Worm (Caenorhabditis elegans) whole organism, L3 larva: Measurements from ENCODE around the gene natb-1.

Experiments used
- R02D3.7 ChIP-seq: fragments of 150-350 bp; optimal IDR thresholded peaks from 2 replicates; lab custom pipeline; 2014; ENCODE audit warnings: missing biosample characterization, missing genetic modification characterization
- ZK546.5 ChIP-seq: sonication (generic microtip); optimal IDR thresholded peaks from 2 replicates; lab custom pipeline; 2017; ENCODE audit warnings: missing biosample characterization, missing genetic modification characterization
- aly-2 ChIP-seq: fragments of 150-350 bp; optimal IDR thresholded peaks from 2 replicates; lab custom pipeline; 2014; ENCODE audit warnings: missing biosample characterization, missing genetic modification characterization
- ama-1 ChIP-seq: fragments of 150-350 bp; optimal IDR thresholded peaks from 2 replicates; lab custom pipeline; 2018
- ceh-16 ChIP-seq: sonication (generic microtip); optimal IDR thresholded peaks from 2 replicates; lab custom pipeline; 2017; ENCODE audit warnings: missing biosample characterization, missing genetic modification characterization
- ceh-28 ChIP-seq: fragments of 150-350 bp; optimal IDR thresholded peaks from 2 replicates; lab custom pipeline; 2014; ENCODE audit warnings: missing biosample characterization, missing genetic modification reagents, missing genetic modification characterization
- ceh-82 ChIP-seq: fragments of 150-350 bp; optimal IDR thresholded peaks from 2 replicates; lab custom pipeline; 2014; ENCODE audit warnings: missing biosample characterization, missing genetic modification characterization
- ceh-9 ChIP-seq: sonication (generic microtip); optimal IDR thresholded peaks from 2 replicates; lab custom pipeline; 2018; ENCODE audit warnings: missing biosample characterization, missing genetic modification characterization
- daf-12 ChIP-seq: fragments of 150-350 bp; optimal IDR thresholded peaks from 2 replicates; lab custom pipeline; 2014; ENCODE audit warnings: missing biosample characterization, missing genetic modification reagents, missing genetic modification characterization
- egl-27 ChIP-seq: sonication (generic microtip); optimal IDR thresholded peaks from 4 replicates; lab custom pipeline; 2017; ENCODE audit warnings: missing biosample characterization, missing genetic modification reagents, missing genetic modification characterization
- egl-5 ChIP-seq: fragments of 150-350 bp; optimal IDR thresholded peaks from 2 replicates; lab custom pipeline; 2017; ENCODE audit warnings: missing biosample characterization, missing genetic modification reagents, missing genetic modification characterization, inconsistent platforms
- elt-1 ChIP-seq: fragments of 150-350 bp; optimal IDR thresholded peaks from 2 replicates; lab custom pipeline; 2014; ENCODE audit warnings: missing biosample characterization, missing genetic modification characterization
- elt-2 ChIP-seq: sonication (generic microtip); optimal IDR thresholded peaks from 2 replicates; lab custom pipeline; 2016; ENCODE audit warnings: missing genetic modification reagents, mild to moderate bottlenecking, missing genetic modification characterization, missing compliant biosample characterization
- elt-3 ChIP-seq, 3 experiments: fragments of 150-350 bp in 1 of 3; sonication (generic microtip) in 2 of 3; optimal IDR thresholded peaks; 2 replicates in 2 of 3; 4 replicates in 1 of 3; lab custom pipeline; 2014 to 2017; ENCODE audit warnings: missing biosample characterization in 3 of 3, missing genetic modification characterization in 3 of 3
- eor-1 ChIP-seq, 2 experiments: fragments of 150-350 bp; optimal IDR thresholded peaks; 2 replicates each; lab custom pipeline; 2014 to 2018; ENCODE audit warnings: missing biosample characterization in 2 of 2, missing genetic modification characterization in 2 of 2
- fkh-10 ChIP-seq: sonication (generic microtip); optimal IDR thresholded peaks from 2 replicates; lab custom pipeline; 2017; ENCODE audit warnings: missing biosample characterization, missing genetic modification reagents, missing genetic modification characterization
- fkh-2 ChIP-seq: fragments of 150-350 bp; optimal IDR thresholded peaks from 2 replicates; lab custom pipeline; 2014; ENCODE audit warnings: missing biosample characterization, missing genetic modification reagents, missing genetic modification characterization
- fos-1 ChIP-seq: fragments of 150-350 bp; optimal IDR thresholded peaks from 2 replicates; lab custom pipeline; 2014; ENCODE audit warnings: missing biosample characterization, missing genetic modification characterization
- hmg-11 ChIP-seq: sonication (generic microtip); optimal IDR thresholded peaks from 2 replicates; lab custom pipeline; 2016; ENCODE audit warnings: missing genetic modification characterization, missing compliant biosample characterization
- jun-1 ChIP-seq: fragments of 150-350 bp; optimal IDR thresholded peaks from 2 replicates; lab custom pipeline; 2014; ENCODE audit warnings: missing biosample characterization, missing genetic modification reagents, missing genetic modification characterization
- lin-15B ChIP-seq: fragments of 150-350 bp; optimal IDR thresholded peaks from 2 replicates; lab custom pipeline; 2014; ENCODE audit warnings: missing biosample characterization, missing genetic modification characterization
- lin-39 ChIP-seq: fragments of 150-350 bp; optimal IDR thresholded peaks from 2 replicates; lab custom pipeline; 2018; ENCODE audit warnings: missing biosample characterization, missing genetic modification reagents, missing genetic modification characterization
- lsy-12 ChIP-seq: sonication (generic microtip); optimal IDR thresholded peaks from 2 replicates; lab custom pipeline; 2016; ENCODE audit warnings: mild to moderate bottlenecking, missing genetic modification characterization, missing compliant biosample characterization
- mdl-1 ChIP-seq: fragments of 150-350 bp; optimal IDR thresholded peaks from 2 replicates; lab custom pipeline; 2014; ENCODE audit warnings: missing biosample characterization, missing genetic modification characterization
- mml-1 ChIP-seq: fragments of 150-350 bp; sonication (generic microtip); optimal IDR thresholded peaks from 3 replicates; lab custom pipeline; 2014; ENCODE audit warnings: missing biosample characterization, missing genetic modification characterization
- nfya-1 ChIP-seq: sonication (generic microtip); optimal IDR thresholded peaks from 2 replicates; lab custom pipeline; 2017; ENCODE audit warnings: missing genetic modification characterization, mild to moderate bottlenecking, missing compliant biosample characterization, antibody characterized with exemption, moderate library complexity; ENCODE audit not compliant: insufficient read depth
- nhr-11 ChIP-seq: fragments of 150-350 bp; optimal IDR thresholded peaks from 2 replicates; lab custom pipeline; 2014; ENCODE audit warnings: missing biosample characterization, missing genetic modification characterization
- nhr-12 ChIP-seq: fragments of 150-350 bp; optimal IDR thresholded peaks from 2 replicates; lab custom pipeline; 2014; ENCODE audit warnings: missing biosample characterization, missing genetic modification characterization
- nhr-23 ChIP-seq: fragments of 150-350 bp; optimal IDR thresholded peaks from 2 replicates; lab custom pipeline; 2014; ENCODE audit warnings: missing biosample characterization, missing genetic modification reagents, missing genetic modification characterization
- nhr-237 ChIP-seq: fragments of 150-350 bp; optimal IDR thresholded peaks from 2 replicates; lab custom pipeline; 2014; ENCODE audit warnings: missing biosample characterization, missing genetic modification characterization
- nhr-25 ChIP-seq: sonication (generic microtip); optimal IDR thresholded peaks from 2 replicates; lab custom pipeline; 2017; ENCODE audit warnings: missing biosample characterization, missing genetic modification characterization
- nhr-28 ChIP-seq: fragments of 150-350 bp; optimal IDR thresholded peaks from 2 replicates; lab custom pipeline; 2014; ENCODE audit warnings: missing biosample characterization, missing genetic modification characterization
- nhr-43 ChIP-seq: sonication (generic microtip); optimal IDR thresholded peaks from 2 replicates; lab custom pipeline; 2016; ENCODE audit warnings: mild to moderate bottlenecking, missing genetic modification characterization, missing compliant biosample characterization; ENCODE audit not compliant: poor library complexity, severe bottlenecking
- nhr-67 ChIP-seq: fragments of 150-350 bp; optimal IDR thresholded peaks from 2 replicates; lab custom pipeline; 2014; ENCODE audit warnings: missing biosample characterization, missing genetic modification characterization
- nhr-77 ChIP-seq: fragments of 150-350 bp; optimal IDR thresholded peaks from 2 replicates; lab custom pipeline; 2014; ENCODE audit warnings: missing biosample characterization, missing genetic modification characterization
- pha-4 ChIP-seq: fragments of 150-350 bp; optimal IDR thresholded peaks from 2 replicates; lab custom pipeline; 2014; ENCODE audit warnings: missing biosample characterization, missing genetic modification reagents, missing genetic modification characterization
- pqm-1 ChIP-seq: fragments of 150-350 bp; optimal IDR thresholded peaks from 2 replicates; lab custom pipeline; 2017; ENCODE audit warnings: missing biosample characterization, missing genetic modification characterization, inconsistent platforms
- sea-2 ChIP-seq: fragments of 150-350 bp; sonication (generic microtip); optimal IDR thresholded peaks from 4 replicates; lab custom pipeline; 2014; ENCODE audit warnings: missing biosample characterization, missing genetic modification reagents, missing genetic modification characterization
- skn-1 ChIP-seq: fragments of 150-350 bp; optimal IDR thresholded peaks from 2 replicates; lab custom pipeline; 2014; ENCODE audit warnings: missing biosample characterization, missing genetic modification characterization
- snpc-4 ChIP-seq: fragments of 150-350 bp; optimal IDR thresholded peaks from 2 replicates; lab custom pipeline; 2014; ENCODE audit warnings: missing biosample characterization, missing genetic modification characterization
- tbx-2 ChIP-seq: sonication (generic microtip); optimal IDR thresholded peaks from 2 replicates; lab custom pipeline; 2016; ENCODE audit warnings: mild to moderate bottlenecking, missing genetic modification characterization, missing compliant biosample characterization
- unc-39 ChIP-seq: sonication (generic microtip); optimal IDR thresholded peaks from 4 replicates; lab custom pipeline; 2017; ENCODE audit warnings: missing biosample characterization, missing genetic modification characterization
- unc-62 ChIP-seq: fragments of 150-350 bp; sonication (generic microtip); optimal IDR thresholded peaks from 4 replicates; lab custom pipeline; 2014; ENCODE audit warnings: missing biosample characterization, missing genetic modification reagents, missing genetic modification characterization
- zag-1 ChIP-seq: fragments of 150-350 bp; optimal IDR thresholded peaks from 2 replicates; lab custom pipeline; 2014; ENCODE audit warnings: missing biosample characterization, missing genetic modification characterization
- ztf-11 ChIP-seq: fragments of 150-350 bp; optimal IDR thresholded peaks from 2 replicates; lab custom pipeline; 2014; ENCODE audit warnings: missing biosample characterization, missing genetic modification characterization
- ztf-4 ChIP-seq: fragments of 150-350 bp; optimal IDR thresholded peaks from 2 replicates; lab custom pipeline; 2014; ENCODE audit warnings: missing biosample characterization, missing genetic modification characterization

natb-1 gene

DNA sequence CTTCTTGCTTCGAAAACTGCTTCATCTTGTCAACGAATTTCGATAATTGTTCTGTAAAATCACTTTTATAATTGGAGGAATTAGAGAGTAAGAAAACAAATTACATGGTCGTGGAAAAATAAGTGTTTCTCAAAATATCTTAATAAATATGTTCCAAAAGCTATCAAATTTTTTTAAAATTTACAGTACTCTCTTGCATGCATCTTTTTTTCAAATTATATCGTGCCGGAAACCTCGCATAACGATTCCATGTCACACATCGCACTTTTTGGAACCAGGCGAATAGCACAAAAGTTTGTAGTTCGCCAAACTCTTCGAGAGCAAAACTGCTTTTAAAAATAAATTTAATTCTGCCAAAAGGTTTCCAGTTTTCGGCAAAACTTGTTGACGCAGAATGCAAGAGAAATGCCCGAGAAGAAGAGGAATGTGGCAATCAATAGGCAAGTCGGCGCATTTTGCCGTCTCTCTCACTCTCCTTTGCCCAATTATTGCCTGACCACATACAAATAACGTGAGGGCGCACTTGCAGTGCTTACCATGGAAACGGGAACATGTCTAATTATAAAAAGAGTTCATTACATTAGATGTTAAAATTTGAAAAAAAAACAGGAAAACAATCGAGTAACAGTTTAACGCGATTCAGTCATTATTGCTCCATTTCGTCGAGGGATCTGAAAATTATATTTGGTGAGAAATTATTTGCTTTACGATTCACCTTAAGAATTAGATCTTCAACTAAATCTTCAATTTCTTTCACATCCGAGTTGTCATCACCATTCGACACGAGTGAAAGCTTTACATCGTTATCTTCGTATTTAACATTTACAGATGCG lies 24.4 kb upstream of the natb-1 start, which contains the start of gene Y97E10AR.3:
Gene Y97E10AR.3 (minus strand): TSS at position 51 of the 833 bp plus-strand sequence.
- TF ChIP-seq ceh-82 (tag; lab: Kevin White, UChicago) (no peak), nfya-1 (tag; lab: Kevin White, UChicago) (peak; percentile 55)

DNA sequence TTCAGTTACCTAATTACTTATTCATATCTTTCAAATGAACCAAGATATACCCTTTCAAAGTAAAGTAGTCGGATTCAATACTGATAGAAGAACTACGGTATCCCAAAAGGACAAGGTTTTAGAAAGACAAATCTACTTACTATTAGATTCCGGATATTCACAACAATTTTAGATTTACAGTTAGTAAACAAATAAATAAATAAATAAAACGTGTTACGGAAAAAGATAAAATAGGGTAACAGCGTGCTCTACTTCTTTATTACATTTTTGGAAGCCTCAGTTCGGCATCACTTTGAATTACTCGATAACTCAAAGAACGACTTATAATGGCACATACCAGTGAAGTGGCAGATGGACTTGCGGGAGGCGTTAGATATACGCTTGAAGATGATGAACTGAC lies 21.8 kb upstream of the natb-1 start, which contains the start of gene Y97E10AR.8:
Gene Y97E10AR.8 (plus strand): TSS at position 301 of the 400 bp plus-strand sequence.
- TF ChIP-seq mdl-1 (tag; lab: Kevin White, UChicago) (no peak), aly-2 (tag; lab: Kevin White, UChicago) (no peak), sea-2 (GFP tag; lab: Kevin White, UChicago) (no peak), mml-1 (no peak), ceh-82 (tag; lab: Kevin White, UChicago) (no peak), nfya-1 (tag; lab: Kevin White, UChicago) (no peak), hmg-11 (tag; lab: Kevin White, UChicago) (no peak), zag-1 (tag; lab: Kevin White, UChicago) (no peak), elt-2 (no peak), ceh-16 (tag; lab: Kevin White, UChicago) (no peak)

DNA sequence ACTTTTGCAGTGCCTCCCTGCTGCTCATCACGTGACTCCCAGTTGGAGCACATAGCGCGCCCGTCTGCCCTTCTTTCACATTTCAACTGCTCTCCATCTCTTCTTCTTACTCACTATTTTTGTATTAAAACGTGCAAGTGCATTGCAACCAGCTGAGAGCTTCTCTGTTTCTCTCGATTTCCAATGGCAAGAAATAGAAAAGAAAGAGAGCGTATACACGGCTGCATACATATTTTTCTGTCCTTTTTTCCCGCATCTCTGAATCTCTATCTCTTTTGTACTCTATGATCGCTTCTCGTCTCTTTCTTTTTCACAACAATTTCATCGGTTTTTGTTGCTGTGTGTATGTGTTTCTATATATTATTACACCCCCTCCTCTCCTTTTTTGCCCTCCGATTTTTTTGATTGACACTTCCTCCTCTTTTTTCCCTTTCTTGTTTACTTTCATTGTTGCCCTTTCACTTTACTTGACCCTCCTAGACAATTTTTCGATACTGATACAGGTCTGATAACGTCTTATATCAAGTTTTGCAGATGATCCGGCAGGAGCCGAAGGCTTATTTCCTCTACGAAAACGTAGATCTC lies 17.8 kb upstream of the natb-1 start, which contains the start of gene Y97E10AR.1:
Gene Y97E10AR.1 (plus strand): TSS at position 535 of the 585 bp plus-strand sequence.
- TF ChIP-seq nhr-77 (tag; lab: Kevin White, UChicago) (no peak), mml-1 (no peak), elt-2 (peak; percentile 92), nhr-25 (tag; lab: Kevin White, UChicago) (peak; percentile 53), jun-1 (tag; lab: Kevin White, UChicago) (peak; percentile 73), lin-15B (tag; lab: Kevin White, UChicago) (peak; percentile 62), zag-1 (tag; lab: Kevin White, UChicago) (no peak), pqm-1 (tag; lab: Kevin White, UChicago) (peak; percentile 88), nhr-23 (peak; percentile 48), hmg-11 (tag; lab: Kevin White, UChicago) (peak; percentile 73), egl-5 (no peak), fos-1 (tag; lab: Kevin White, UChicago) (no peak), ceh-82 (tag; lab: Kevin White, UChicago) (no peak), ceh-28 (tag; lab: Kevin White, UChicago) (no peak), nhr-11 (tag; lab: Kevin White, UChicago) (peak; percentile 57), aly-2 (tag; lab: Kevin White, UChicago) (no peak), mdl-1 (tag; lab: Kevin White, UChicago) (peak; percentile 73), ceh-16 (tag; lab: Kevin White, UChicago) (no peak), nhr-67 (no peak), ama-1 (lab: Kevin White, UChicago) (no peak), nhr-28 (tag; lab: Kevin White, UChicago) (no peak), skn-1 (tag; lab: Kevin White, UChicago) (no peak), ZK546.5 (tag; lab: Kevin White, UChicago) (no peak), elt-3 (tag; optimal IDR thresholded peaks at IDR 0.05; lab: Kevin White, UChicago) (no peak), nhr-237 (tag; lab: Kevin White, UChicago) (no peak), lsy-12 (tag; lab: Kevin White, UChicago) (no peak), daf-12 (tag; lab: Kevin White, UChicago) (no peak), ceh-9 (no peak), sea-2 (GFP tag; lab: Kevin White, UChicago) (peak; percentile 58), unc-39 (no peak), elt-1 (peak; percentile 46), eor-1 (tag; optimal IDR thresholded peaks at IDR 0.05; lab: Kevin White, UChicago) (no peak), snpc-4 (peak; percentile 76), nhr-43 (no peak), ztf-4 (no peak), tbx-2 (tag; lab: Kevin White, UChicago) (no peak), lin-39 (tag; lab: Kevin White, UChicago) (peak; percentile 14), pha-4 (tag; lab: Kevin White, UChicago) (peak; percentile 78), egl-27 (tag; lab: Kevin White, UChicago) (no peak), fkh-2 (tag; lab: Kevin White, UChicago) (peak; percentile 86), unc-62 (GFP tag; lab: Kevin White, UChicago) (peak; percentile 50), nhr-12 (tag; lab: Kevin White, UChicago) (no peak), R02D3.7 (tag; lab: Kevin White, UChicago) (peak; percentile 15), ztf-11 (tag; lab: Kevin White, UChicago) (no peak), fkh-10 (peak; percentile 49)
